Fruit fly (Drosophila melanogaster): ENCODE data around the gene CG11629.

CG11629 gene

DNA sequence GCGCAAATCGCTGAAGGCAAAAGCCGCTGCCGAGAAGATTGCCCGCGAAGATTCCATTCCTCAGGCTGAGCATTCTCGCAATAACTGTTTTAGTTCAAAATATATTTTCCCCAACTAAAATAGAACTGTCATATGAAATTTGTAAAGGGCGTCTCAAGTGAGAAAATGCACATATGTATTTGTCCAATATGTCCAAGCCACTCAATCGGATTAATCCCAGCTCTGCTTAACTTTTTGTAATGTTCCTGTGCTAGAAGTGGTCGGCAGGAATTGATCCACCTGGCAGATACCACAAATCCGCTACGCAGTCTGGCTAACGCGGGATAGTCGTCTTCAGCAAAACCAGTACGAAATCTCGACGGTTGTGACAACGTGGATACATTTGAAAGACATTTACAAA is at the start of gene CG11629:
CG11629 (minus strand) TSS at position 101 of the 400 bp plus-strand sequence.
- TF ChIP-seq psq (optimal IDR thresholded peaks at IDR 0.05) (no peak), pan (optimal IDR thresholded peaks at IDR 0.05) (no peak), Dll (optimal IDR thresholded peaks at IDR 0.05) (no peak), EcR (GFP tag; optimal IDR thresholded peaks at IDR 0.05) (no peak), CG8478 (optimal IDR thresholded peaks at IDR 0.05) (no peak), usp (GFP tag; optimal IDR thresholded peaks at IDR 0.05) (no peak)

DNA sequence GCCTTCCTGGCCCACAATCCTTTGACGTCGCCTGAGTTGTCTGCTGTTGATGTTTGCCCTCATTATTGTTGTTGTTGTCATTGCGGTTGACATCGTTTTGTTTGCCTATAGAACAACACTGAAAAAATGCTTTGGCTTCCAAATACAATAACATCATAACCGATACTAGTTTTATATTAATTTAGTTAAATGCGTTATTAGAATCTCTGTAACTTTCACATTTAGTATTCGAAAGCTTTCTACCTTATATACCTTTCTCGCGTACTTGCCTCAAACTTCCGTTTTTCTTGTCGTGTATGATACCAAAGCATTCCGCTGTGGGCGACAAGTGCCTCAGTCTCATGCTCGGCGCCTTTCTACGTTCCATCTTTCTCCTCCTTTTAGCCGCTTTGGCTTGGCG is 35.4 kb upstream of the CG11629 start:
- no peak for TF ChIP-seq psq (optimal IDR thresholded peaks at IDR 0.05)
- TF ChIP-seq Dll (optimal IDR thresholded peaks at IDR 0.05), result no peak
- no peak for TF ChIP-seq CG8478 (optimal IDR thresholded peaks at IDR 0.05)
- TF ChIP-seq EcR (GFP tag; optimal IDR thresholded peaks at IDR 0.05), result no peak
- no peak for TF ChIP-seq usp (GFP tag; optimal IDR thresholded peaks at IDR 0.05)
- no peak for TF ChIP-seq pan (optimal IDR thresholded peaks at IDR 0.05)

- no peak for TF ChIP-seq Dll (optimal IDR thresholded peaks at IDR 0.05)
- TF ChIP-seq EcR (GFP tag; optimal IDR thresholded peaks at IDR 0.05), result no peak
These were observed 25.2 kb upstream of the CG11629 start for dm6 chr2L:21923267-21923666.

DNA sequence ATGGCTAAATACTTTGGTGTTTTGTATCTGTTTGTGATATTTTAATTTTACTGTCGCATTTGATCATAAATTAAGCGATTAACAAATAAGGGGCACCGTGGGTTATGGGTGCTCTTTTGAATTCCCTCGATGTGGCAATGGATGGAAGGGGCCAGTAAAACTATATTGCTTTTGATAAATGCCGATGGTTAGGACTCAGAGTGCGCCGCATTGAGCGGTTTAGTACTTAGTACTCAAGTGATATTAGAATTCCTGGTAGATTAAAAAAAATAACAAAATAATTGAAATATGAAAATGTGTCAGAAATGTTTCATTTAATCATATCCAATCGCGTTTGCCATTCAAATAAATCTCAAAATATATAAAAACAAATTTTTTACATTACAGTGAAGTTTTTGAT is 17.9 kb upstream of the CG11629 start, which contains the start of gene CG11634:
CG11634 (plus strand) TSS at position 301 of the 400 bp plus-strand sequence.
- no peak for TF ChIP-seq usp (GFP tag; optimal IDR thresholded peaks at IDR 0.05)

DNA sequence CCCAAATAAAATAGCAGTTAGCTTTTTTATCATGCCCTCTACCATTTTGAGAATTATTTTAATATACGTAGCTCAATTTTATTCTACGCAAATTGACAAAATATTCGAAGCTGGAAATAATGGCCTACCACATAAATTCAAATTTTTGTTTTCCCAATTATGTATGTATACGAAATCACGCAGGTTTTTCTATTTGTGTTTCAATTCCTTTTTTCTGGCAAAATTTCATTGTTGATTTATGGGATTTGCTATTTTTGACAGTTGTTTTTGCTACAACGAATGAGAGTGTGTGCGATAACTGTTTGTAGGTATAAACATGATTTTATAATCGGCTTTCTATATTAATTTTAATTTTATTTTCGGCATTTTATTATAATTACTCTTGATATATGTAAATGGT is 17.2 kb upstream of the CG11629 start, which contains the start of gene CG31600:
CG31600 (minus strand) TSS at position 101 of the 400 bp plus-strand sequence.
- TF ChIP-seq pan (optimal IDR thresholded peaks at IDR 0.05) (no peak), usp (GFP tag; optimal IDR thresholded peaks at IDR 0.05) (no peak), Dll (optimal IDR thresholded peaks at IDR 0.05) (no peak), CG8478 (optimal IDR thresholded peaks at IDR 0.05) (no peak), psq (optimal IDR thresholded peaks at IDR 0.05) (no peak), EcR (GFP tag; optimal IDR thresholded peaks at IDR 0.05) (no peak)

dm6 chr2L:21905989-21906388 is 7.9 kb upstream of the CG11629 start, which contains the start of gene CG1428:
CG1428 (plus strand) TSS chr2L:21906289.
- no peak for TF ChIP-seq psq (optimal IDR thresholded peaks at IDR 0.05)
- TF ChIP-seq pan (optimal IDR thresholded peaks at IDR 0.05), result no peak
- no peak for TF ChIP-seq EcR (GFP tag; optimal IDR thresholded peaks at IDR 0.05)
- no peak for TF ChIP-seq Dll (optimal IDR thresholded peaks at IDR 0.05)
- no peak for TF ChIP-seq usp (GFP tag; optimal IDR thresholded peaks at IDR 0.05)

dm6 chr2L:21905139-21905538 is 7.0 kb upstream of the CG11629 start:
- no peak for TF ChIP-seq Dll (optimal IDR thresholded peaks at IDR 0.05)
- no peak for TF ChIP-seq psq (optimal IDR thresholded peaks at IDR 0.05)
- TF ChIP-seq pan (optimal IDR thresholded peaks at IDR 0.05), result no peak
- no peak for TF ChIP-seq usp (GFP tag; optimal IDR thresholded peaks at IDR 0.05)
- TF ChIP-seq CG8478 (optimal IDR thresholded peaks at IDR 0.05), result no peak
- TF ChIP-seq EcR (GFP tag; optimal IDR thresholded peaks at IDR 0.05), result no peak

DNA sequence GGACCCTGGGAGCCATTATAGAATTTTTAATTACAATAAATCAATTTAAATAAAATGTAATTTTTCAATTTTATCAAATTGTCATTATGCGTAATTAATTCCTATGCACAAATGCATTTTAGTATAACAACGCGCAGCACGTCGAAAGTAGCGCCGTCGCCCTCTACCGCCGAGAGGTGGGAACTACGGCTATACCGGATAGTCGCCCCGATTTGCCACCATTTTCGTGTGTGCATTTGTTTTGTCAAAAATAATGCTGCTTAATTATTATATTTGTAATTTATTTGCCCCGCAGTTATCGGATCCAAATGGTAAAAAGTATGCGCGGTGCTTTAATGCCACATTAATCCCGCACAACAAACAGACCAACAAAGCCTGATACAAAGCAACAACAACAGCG is 6.1 kb upstream of the CG11629 start:
- no peak for TF ChIP-seq CG8478 (optimal IDR thresholded peaks at IDR 0.05)
- no peak for TF ChIP-seq EcR (GFP tag; optimal IDR thresholded peaks at IDR 0.05)
- no peak for TF ChIP-seq Dll (optimal IDR thresholded peaks at IDR 0.05)
- no peak for TF ChIP-seq psq (optimal IDR thresholded peaks at IDR 0.05)
- TF ChIP-seq usp (GFP tag; optimal IDR thresholded peaks at IDR 0.05), result no peak
- no peak for TF ChIP-seq pan (optimal IDR thresholded peaks at IDR 0.05)

DNA sequence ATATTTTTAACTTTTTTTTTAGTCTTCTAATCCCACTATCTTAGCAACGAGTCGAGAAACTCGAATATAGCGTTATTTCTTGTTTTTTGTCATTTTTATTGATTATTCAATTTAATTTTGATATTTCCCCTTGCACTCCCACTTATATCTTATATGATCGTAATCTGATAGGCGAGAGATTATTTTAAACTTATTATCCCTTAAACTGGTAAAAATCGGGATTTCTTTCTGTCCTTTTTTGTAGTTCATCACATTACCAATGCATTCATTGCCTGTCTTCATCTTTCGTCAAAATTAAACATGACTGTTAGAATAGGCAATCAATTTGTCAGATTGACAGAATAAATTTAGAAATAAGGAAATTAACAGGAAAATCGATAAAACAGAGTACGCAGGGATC is 4.6 kb upstream of the CG11629 start, which contains the start of gene CG1421:
CG1421 (plus strand) TSS at position 301 of the 400 bp plus-strand sequence.
- TF ChIP-seq psq (optimal IDR thresholded peaks at IDR 0.05), result no peak
- TF ChIP-seq Dll (optimal IDR thresholded peaks at IDR 0.05), result no peak
- no peak for TF ChIP-seq EcR (GFP tag; optimal IDR thresholded peaks at IDR 0.05)
- TF ChIP-seq pan (optimal IDR thresholded peaks at IDR 0.05), result no peak
- TF ChIP-seq CG8478 (optimal IDR thresholded peaks at IDR 0.05), result no peak
- no peak for TF ChIP-seq usp (GFP tag; optimal IDR thresholded peaks at IDR 0.05)

dm6 chr2L:21899001-21899715 is 1.1 kb upstream of the CG11629 start:
- TF ChIP-seq Dll (optimal IDR thresholded peaks at IDR 0.05) (peak; percentile 82), CG8478 (optimal IDR thresholded peaks at IDR 0.05) (no peak)

- TF ChIP-seq Dll (optimal IDR thresholded peaks at IDR 0.05) (no peak), CG8478 (optimal IDR thresholded peaks at IDR 0.05) (no peak), usp (GFP tag; optimal IDR thresholded peaks at IDR 0.05) (no peak), pan (optimal IDR thresholded peaks at IDR 0.05) (no peak), EcR (GFP tag; optimal IDR thresholded peaks at IDR 0.05) (no peak), psq (optimal IDR thresholded peaks at IDR 0.05) (no peak)
These were observed 2.0 kb downstream of the CG11629 start for dm6 chr2L:21896046-21896445.

DNA sequence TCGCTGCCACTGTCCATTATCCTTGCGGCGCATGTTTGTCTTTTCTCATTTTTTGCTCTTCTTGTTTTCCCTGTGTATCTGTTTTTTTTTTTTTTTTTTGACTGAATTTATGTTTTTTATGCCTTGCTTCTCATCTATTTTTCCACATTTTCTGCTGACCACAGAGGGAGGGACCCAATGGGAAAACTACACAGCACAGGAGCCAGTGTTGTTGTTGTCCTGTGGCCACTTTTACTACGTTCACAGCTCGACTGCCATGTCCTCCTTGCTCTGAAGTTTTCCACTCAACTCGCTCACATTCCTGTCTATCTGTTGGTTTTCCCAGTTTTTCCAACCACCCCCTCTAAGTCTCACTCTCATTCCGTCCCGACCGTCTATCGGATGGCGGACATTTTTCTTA is 7.9 kb downstream of the CG11629 start:
- TF ChIP-seq CG8478 (optimal IDR thresholded peaks at IDR 0.05) (no peak), EcR (GFP tag; optimal IDR thresholded peaks at IDR 0.05) (no peak), psq (optimal IDR thresholded peaks at IDR 0.05) (no peak), Dll (optimal IDR thresholded peaks at IDR 0.05) (no peak), pan (optimal IDR thresholded peaks at IDR 0.05) (no peak), usp (GFP tag; optimal IDR thresholded peaks at IDR 0.05) (no peak)

dm6 chr2L:21887582-21887981 is 10.5 kb downstream of the CG11629 start:
- TF ChIP-seq usp (GFP tag; optimal IDR thresholded peaks at IDR 0.05) (no peak), EcR (GFP tag; optimal IDR thresholded peaks at IDR 0.05) (no peak), Dll (optimal IDR thresholded peaks at IDR 0.05) (no peak), CG8478 (optimal IDR thresholded peaks at IDR 0.05) (no peak), psq (optimal IDR thresholded peaks at IDR 0.05) (no peak)

All from whole organism.